Fruit fly (Drosophila melanogaster) whole organism, embryonic: ENCODE data around the gene Kmn2.

ENCODE experiments used
- Abd-B ChIP-seq: fragments of 200-800 bp; sonication (Bioruptor generic); optimal IDR thresholded peaks from 2 replicates; lab custom pipeline; 2018; ENCODE audit warnings: missing biosample characterization, mild to moderate bottlenecking, missing genetic modification characterization, moderate library complexity
- BEAF-32 ChIP-seq: fragments of 200-800 bp; sonication (Bioruptor generic); optimal IDR thresholded peaks from 3 replicates; lab custom pipeline; 2017; ENCODE audit warnings: missing biosample characterization, missing genetic modification characterization, mild to moderate bottlenecking, moderate library complexity, missing genetic modification reagents
- CG10267 ChIP-seq: fragments of 200-800 bp; sonication (Bioruptor generic); optimal IDR thresholded peaks from 2 replicates; lab custom pipeline; 2018; ENCODE audit warnings: missing biosample characterization, mild to moderate bottlenecking, missing genetic modification characterization, moderate library complexity
- CG10431 ChIP-seq: fragments of 200-800 bp; sonication (Bioruptor generic); optimal IDR thresholded peaks from 3 replicates; lab custom pipeline; 2018; ENCODE audit warnings: missing biosample characterization, mild to moderate bottlenecking, missing genetic modification characterization
- CG11085 ChIP-seq: fragments of 200-800 bp; sonication (Bioruptor generic); IDR thresholded peaks from 2 replicates; pipeline ENCODE4 v1.3.6; 2022; ENCODE audit warnings: missing biosample characterization, missing genetic modification characterization
- CG12071 ChIP-seq: fragments of 200-800 bp; sonication (Bioruptor generic); optimal IDR thresholded peaks from 3 replicates; lab custom pipeline; 2018; ENCODE audit warnings: missing biosample characterization, mild to moderate bottlenecking, missing genetic modification characterization
- CG13424 ChIP-seq: fragments of 200-800 bp; sonication (Bioruptor generic); optimal IDR thresholded peaks from 2 replicates; lab custom pipeline; 2019; ENCODE audit warnings: missing biosample characterization, mild to moderate bottlenecking, missing genetic modification characterization, moderate library complexity
- CG14710 ChIP-seq: fragments of 200-800 bp; sonication (Bioruptor generic); optimal IDR thresholded peaks from 3 replicates; lab custom pipeline; 2019; ENCODE audit warnings: missing biosample characterization, mild to moderate bottlenecking, missing genetic modification characterization, moderate library complexity
- CG15601 ChIP-seq: fragments of 200-800 bp; sonication (Bioruptor generic); optimal IDR thresholded peaks from 3 replicates; lab custom pipeline; 2019; ENCODE audit warnings: missing biosample characterization, mild to moderate bottlenecking, missing genetic modification characterization, moderate library complexity
- CG1602 ChIP-seq: fragments of 200-800 bp; sonication (Bioruptor generic); optimal IDR thresholded peaks from 3 replicates; lab custom pipeline; 2016; ENCODE audit warnings: missing biosample characterization, missing genetic modification characterization
- CG1603 ChIP-seq: fragments of 200-800 bp; sonication (Bioruptor generic); optimal IDR thresholded peaks from 2 replicates; lab custom pipeline; 2019; ENCODE audit warnings: missing biosample characterization, mild to moderate bottlenecking, missing genetic modification characterization, moderate library complexity
- CG17361 ChIP-seq: fragments of 200-800 bp; sonication (Bioruptor generic); IDR thresholded peaks from 3 replicates; pipeline ENCODE4 v1.3.6; 2022; ENCODE audit warnings: missing biosample characterization, missing genetic modification characterization
- CG17829 ChIP-seq: fragments of 200-800 bp; optimal IDR thresholded peaks from 2 replicates; lab custom pipeline; 2019; ENCODE audit warnings: missing biosample characterization, mild to moderate bottlenecking, missing genetic modification characterization, moderate library complexity
- CG18011 ChIP-seq: fragments of 200-800 bp; sonication (Bioruptor generic); optimal IDR thresholded peaks from 2 replicates; lab custom pipeline; 2017; ENCODE audit warnings: missing biosample characterization, missing genetic modification characterization, mild to moderate bottlenecking, moderate library complexity, missing genotype
- CG2116 ChIP-seq: fragments of 200-800 bp; sonication (Bioruptor generic); optimal IDR thresholded peaks from 3 replicates; lab custom pipeline; 2018; ENCODE audit warnings: missing biosample characterization, mild to moderate bottlenecking, missing genetic modification characterization
- CG2120 ChIP-seq: fragments of 200-800 bp; sonication (Bioruptor generic); optimal IDR thresholded peaks from 3 replicates; lab custom pipeline; 2016; ENCODE audit warnings: missing biosample characterization, missing genetic modification characterization
- CG2712 ChIP-seq: fragments of 200-800 bp; optimal IDR thresholded peaks from 3 replicates; lab custom pipeline; 2019; ENCODE audit warnings: missing biosample characterization, mild to moderate bottlenecking, missing genetic modification characterization, moderate library complexity
- CG30020 ChIP-seq: fragments of 200-800 bp; optimal IDR thresholded peaks from 2 replicates; lab custom pipeline; 2019; ENCODE audit warnings: missing biosample characterization, mild to moderate bottlenecking, missing genetic modification characterization, moderate library complexity
- CG31224 ChIP-seq: fragments of 200-800 bp; sonication (Bioruptor generic); IDR thresholded peaks from 2 replicates; pipeline ENCODE4 v1.3.6; 2022; ENCODE audit warnings: missing biosample characterization, missing genetic modification characterization
- CG34422 ChIP-seq: fragments of 200-800 bp; sonication (Bioruptor generic); IDR thresholded peaks from 3 replicates; pipeline ENCODE4 v1.3.6; 2022; ENCODE audit warnings: missing biosample characterization, missing genetic modification characterization
- CG3995 ChIP-seq: fragments of 200-800 bp; sonication (Bioruptor generic); optimal IDR thresholded peaks from 3 replicates; lab custom pipeline; 2016; ENCODE audit warnings: missing biosample characterization, missing genetic modification characterization
- CG6689 ChIP-seq: fragments of 200-800 bp; sonication (Bioruptor generic); IDR thresholded peaks from 2 replicates; pipeline ENCODE4 v1.3.6; 2022; ENCODE audit warnings: missing biosample characterization, missing genetic modification characterization
- CG8388 ChIP-seq: fragments of 200-800 bp; sonication (Bioruptor generic); optimal IDR thresholded peaks from 2 replicates; lab custom pipeline; 2019; ENCODE audit warnings: missing biosample characterization, mild to moderate bottlenecking, missing genetic modification characterization, moderate library complexity
- CG8478 ChIP-seq: fragments of >200 bp; optimal IDR thresholded peaks from 2 replicates; lab custom pipeline; 2018
- CG9797 ChIP-seq: fragments of 200-800 bp; sonication (Bioruptor generic); optimal IDR thresholded peaks from 3 replicates; lab custom pipeline; 2018; ENCODE audit warnings: missing biosample characterization, mild to moderate bottlenecking, missing genetic modification characterization
- Chrac-16 ChIP-seq: fragments of 200-800 bp; sonication (Bioruptor generic); optimal IDR thresholded peaks from 3 replicates; lab custom pipeline; 2016; ENCODE audit warnings: missing biosample characterization, missing genetic modification characterization
- CoRest ChIP-seq: fragments of 200-800 bp; sonication (Bioruptor generic); optimal IDR thresholded peaks from 3 replicates; lab custom pipeline; 2018; ENCODE audit warnings: missing biosample characterization, mild to moderate bottlenecking, missing genetic modification characterization, moderate library complexity
- Hsf ChIP-seq: fragments of 200-800 bp; sonication (Bioruptor generic); optimal IDR thresholded peaks from 3 replicates; lab custom pipeline; 2016; ENCODE audit warnings: missing biosample characterization, missing genetic modification characterization
- Lhr ChIP-seq: fragments of 200-800 bp; sonication (Bioruptor generic); optimal IDR thresholded peaks from 3 replicates; lab custom pipeline; 2017; ENCODE audit warnings: mild to moderate bottlenecking, missing biosample characterization, missing genetic modification reagents, missing genetic modification characterization
- MESR4 ChIP-seq: fragments of 200-800 bp; sonication (Bioruptor generic); optimal IDR thresholded peaks from 2 replicates; lab custom pipeline; 2018; ENCODE audit warnings: missing biosample characterization, mild to moderate bottlenecking, missing genetic modification characterization, moderate library complexity
- Med ChIP-seq: fragments of 200-800 bp; sonication (Bioruptor generic); peaks from one replicate; lab custom pipeline; 2016; ENCODE audit warnings: missing biosample characterization, missing genetic modification characterization, mild to moderate bottlenecking, inconsistent platforms, moderate library complexity
- Nf-YC ChIP-seq: fragments of 200-800 bp; optimal IDR thresholded peaks from 3 replicates; lab custom pipeline; 2019; ENCODE audit warnings: missing biosample characterization, mild to moderate bottlenecking, missing genetic modification characterization, moderate library complexity
- Optix ChIP-seq: fragments of 200-800 bp; sonication (Bioruptor generic); IDR thresholded peaks from 3 replicates; pipeline ENCODE4 v1.3.6; 2022; ENCODE audit warnings: missing biosample characterization, missing genetic modification characterization
- Pdp1 ChIP-seq, 2 experiments: fragments of 200-800 bp; sonication (Bioruptor generic); optimal IDR thresholded peaks; 3 replicates each; lab custom pipeline; 2016; ENCODE audit warnings: missing biosample characterization in 2 of 2, missing genetic modification characterization in 2 of 2, mild to moderate bottlenecking in 1 of 2, moderate library complexity in 1 of 2
- Spps ChIP-seq: fragments of 200-800 bp; sonication (Bioruptor generic); optimal IDR thresholded peaks from 2 replicates; lab custom pipeline; 2018; ENCODE audit warnings: missing biosample characterization, mild to moderate bottlenecking, missing genetic modification characterization
- YL-1 ChIP-seq: fragments of 200-800 bp; sonication (Bioruptor generic); optimal IDR thresholded peaks from 3 replicates; lab custom pipeline; 2017; ENCODE audit warnings: missing biosample characterization, mild to moderate bottlenecking, missing genetic modification characterization
- grau ChIP-seq: fragments of 200-800 bp; optimal IDR thresholded peaks from 3 replicates; lab custom pipeline; 2019; ENCODE audit warnings: missing biosample characterization, mild to moderate bottlenecking, missing genetic modification characterization, moderate library complexity
- hb ChIP-seq: fragments of 200-800 bp; sonication (Bioruptor generic); IDR thresholded peaks from 3 replicates; pipeline ENCODE4 v1.3.6; 2022; ENCODE audit warnings: missing biosample characterization, missing genetic modification characterization; ENCODE audit not compliant: partially characterized antibody
- hth ChIP-seq: fragments of >200 bp; optimal IDR thresholded peaks from 2 replicates; lab custom pipeline; 2017; ENCODE audit warnings: inconsistent platforms
- lilli ChIP-seq: fragments of 200-800 bp; sonication (Bioruptor generic); optimal IDR thresholded peaks from 3 replicates; lab custom pipeline; 2016; ENCODE audit warnings: missing biosample characterization, missing genetic modification characterization
- lola ChIP-seq, 3 experiments: fragments of >200 bp in 2 of 3; fragments of 200-800 bp in 1 of 3; sonication (Bioruptor generic) in 1 of 3; optimal IDR thresholded peaks; 2 replicates each; lab custom pipeline; 2017 to 2019; ENCODE audit warnings: missing biosample characterization in 3 of 3, missing genetic modification characterization in 3 of 3, mild to moderate bottlenecking in 1 of 3, moderate library complexity in 1 of 3
- luna ChIP-seq: fragments of 200-800 bp; sonication (Bioruptor generic); optimal IDR thresholded peaks from 2 replicates; lab custom pipeline; 2016; ENCODE audit warnings: missing biosample characterization, missing genetic modification characterization
- nmo ChIP-seq: fragments of 200-800 bp; sonication (Bioruptor generic); optimal IDR thresholded peaks from 2 replicates; lab custom pipeline; 2018; ENCODE audit warnings: missing biosample characterization, mild to moderate bottlenecking, missing genetic modification characterization, moderate library complexity
- phol ChIP-seq: fragments of 200-800 bp; sonication (Bioruptor generic); optimal IDR thresholded peaks from 3 replicates; lab custom pipeline; 2018; ENCODE audit warnings: missing biosample characterization, mild to moderate bottlenecking, missing genetic modification characterization, moderate library complexity
- pzg ChIP-seq: fragments of 200-800 bp; sonication (Bioruptor generic); optimal IDR thresholded peaks from 3 replicates; lab custom pipeline; 2018; ENCODE audit warnings: missing biosample characterization, mild to moderate bottlenecking, missing genetic modification characterization, moderate library complexity
- salm ChIP-seq: fragments of 200-800 bp; sonication (Bioruptor generic); optimal IDR thresholded peaks from 2 replicates; lab custom pipeline; 2018; ENCODE audit warnings: missing biosample characterization, mild to moderate bottlenecking, missing genetic modification characterization
- sd ChIP-seq: fragments of 200-800 bp; sonication (Bioruptor generic); optimal IDR thresholded peaks from 3 replicates; lab custom pipeline; 2018; ENCODE audit warnings: missing biosample characterization, mild to moderate bottlenecking, missing genetic modification characterization, moderate library complexity
- ssp ChIP-seq: fragments of 200-800 bp; sonication (Bioruptor generic); IDR thresholded peaks from 2 replicates; pipeline ENCODE4 v1.3.6; 2022; ENCODE audit warnings: missing biosample characterization, missing genetic modification characterization
- stwl ChIP-seq: fragments of 200-800 bp; sonication (Bioruptor generic); optimal IDR thresholded peaks from 3 replicates; lab custom pipeline; 2018; ENCODE audit warnings: missing biosample characterization, mild to moderate bottlenecking, missing genetic modification characterization, moderate library complexity

The Kmn2 gene

dm6 chr3R:7999530-8000116 lies 1.5 kb downstream of the Kmn2 start, which contains the start of gene PIG-H:
Gene PIG-H (plus strand): TSS chr3R:7999832.
- TF ChIP-seq salm, result no peak
- peak; percentile 56; the same call in 2 of the 3 replicates for TF ChIP-seq CG17361 (GFP tag; lab: Robert Waterston, UW)
- peak; percentile 26 for TF ChIP-seq lilli (GFP tag; lab: Kevin White, UChicago)
- TF ChIP-seq Hsf (GFP tag; lab: Kevin White, UChicago), result peak; percentile 9
- TF ChIP-seq CG14710, result peak; percentile 61
- TF ChIP-seq stwl (tag; lab: Kevin White, UChicago), result peak; percentile 28
- peak; percentile 60 for TF ChIP-seq pzg
- TF ChIP-seq luna (GFP tag; lab: Kevin White, UChicago), result no peak
- TF ChIP-seq YL-1 (GFP tag; lab: Kevin White, UChicago), result peak; percentile 74
- peak; percentile 47; the same call in 1 of the 2 replicates for TF ChIP-seq CG6689 (GFP tag; lab: Robert Waterston, UW)
- peak; percentile 36 for TF ChIP-seq Nf-YC (tag; lab: Kevin White, UChicago)
- no peak for TF ChIP-seq Spps
- peak; percentile 53 for TF ChIP-seq CG10431 (GFP tag; lab: Kevin White, UChicago)
- peak; percentile 70 for TF ChIP-seq Lhr (GFP tag; lab: Kevin White, UChicago)
- TF ChIP-seq nmo, result peak; percentile 55
- TF ChIP-seq Abd-B (GFP tag; lab: Kevin White, UChicago), result peak; percentile 11
- TF ChIP-seq Optix (GFP tag; lab: Robert Waterston, UW), result no peak
- peak; percentile 20 for TF ChIP-seq grau (tag; lab: Kevin White, UChicago)
- peak; percentile 74 for TF ChIP-seq sd
- peak; percentile 4 for TF ChIP-seq CG2120 (GFP tag; lab: Kevin White, UChicago)
- TF ChIP-seq CG2116 (GFP tag; lab: Kevin White, UChicago), result peak; percentile 24
- TF ChIP-seq MESR4 (GFP tag; lab: Kevin White, UChicago), result peak; percentile 52
- peak; percentile 19 for TF ChIP-seq CG10267 (tag; lab: Kevin White, UChicago)
- peak; percentile 37 for TF ChIP-seq CG3995 (GFP tag; lab: Kevin White, UChicago)
- TF ChIP-seq lola (GFP tag; optimal IDR thresholded peaks at IDR 0.05; lab: Kevin White, UChicago), result peak in 1 of 3 experiments; percentile 22
- peak; percentile 44 for TF ChIP-seq CG15601
- TF ChIP-seq hth (lab: Kevin White, UChicago), result no peak
- TF ChIP-seq ssp (GFP tag; lab: Robert Waterston, UW), result peak; percentile 93
- peak; percentile 59 for TF ChIP-seq Med (GFP tag; lab: Kevin White, UChicago)
- TF ChIP-seq CoRest (tag; lab: Kevin White, UChicago), result peak; percentile 43
- TF ChIP-seq CG1602 (GFP tag; lab: Kevin White, UChicago), result peak; percentile 10
- no peak for TF ChIP-seq CG8478
- TF ChIP-seq CG13424 (tag; lab: Kevin White, UChicago), result peak; percentile 6
- peak; percentile 5 for TF ChIP-seq CG1603 (tag; lab: Kevin White, UChicago)
- TF ChIP-seq phol (tag; lab: Kevin White, UChicago), result peak; percentile 54
- peak in 1 of 2 experiments; percentile 99 for TF ChIP-seq Pdp1 (GFP tag; optimal IDR thresholded peaks at IDR 0.05; lab: Kevin White, UChicago)
- TF ChIP-seq CG17829 (tag; lab: Kevin White, UChicago), result peak; percentile 32
- no peak for TF ChIP-seq CG12071 (GFP tag; lab: Kevin White, UChicago)
- peak; percentile 65 for TF ChIP-seq CG9797 (GFP tag; lab: Kevin White, UChicago)
- TF ChIP-seq CG8388, result no peak
- TF ChIP-seq BEAF-32 (GFP tag; lab: Kevin White, UChicago), result peak; percentile 35
- no peak for TF ChIP-seq CG34422 (GFP tag; lab: Robert Waterston, UW)
- peak; percentile 44 for TF ChIP-seq CG2712
- 0 out of 3 replicates have a peak, but pooled peaks have one; percentile 16 for TF ChIP-seq hb (GFP tag; lab: Robert Waterston, UW)
- peak; percentile 98 for TF ChIP-seq CG18011
- peak; percentile 83 for TF ChIP-seq CG30020 (tag; lab: Kevin White, UChicago)
- TF ChIP-seq CG31224 (GFP tag; lab: Robert Waterston, UW), result no peak
- TF ChIP-seq Chrac-16 (GFP tag; lab: Kevin White, UChicago), result no peak
- TF ChIP-seq CG11085 (GFP tag; lab: Robert Waterston, UW), result no peak
